Worm (Caenorhabditis elegans) whole organism, young adult: ENCODE measurements around the gene csn-3.

Source experiments
- T07F8.4 ChIP-seq: sonication (generic microtip); optimal IDR thresholded peaks from 2 replicates; lab custom pipeline; 2016; ENCODE audit warnings: mild to moderate bottlenecking, missing genetic modification characterization, moderate library complexity, missing compliant biosample characterization
- aptf-2 ChIP-seq: fragments of 200-800 bp; sonication (Bioruptor generic); conservative IDR thresholded peaks from 2 replicates; pipeline ENCODE4 v1.3.6; 2022; ENCODE audit warnings: missing genetic modification reagents, missing genetic modification characterization, missing compliant biosample characterization
- let-526 ChIP-seq: fragments of 200-800 bp; sonication (Bioruptor generic); IDR thresholded peaks from 2 replicates; pipeline ENCODE4 v1.3.6; 2022; ENCODE audit warnings: missing genetic modification reagents, missing genetic modification characterization, missing compliant biosample characterization
- madf-6 ChIP-seq: fragments of 200-800 bp; sonication (Bioruptor generic); IDR thresholded peaks from 2 replicates; pipeline ENCODE4 v1.3.6; 2022; ENCODE audit warnings: missing genetic modification reagents, missing genetic modification characterization, missing compliant biosample characterization
- nfyb-1 ChIP-seq: fragments of 200-800 bp; sonication (Bioruptor generic); IDR thresholded peaks from 2 replicates; pipeline ENCODE4 v1.3.6; 2022; ENCODE audit warnings: missing genetic modification reagents, missing genetic modification characterization, missing compliant biosample characterization
- snpc-4 ChIP-seq, 5 experiments: fragments of 150-350 bp in 1 of 5; sonication (generic microtip) in 4 of 5; optimal IDR thresholded peaks; 2 replicates each; lab custom pipeline; 2014 to 2018; ENCODE audit warnings: missing genetic modification characterization in 5 of 5, missing biosample characterization in 3 of 5, antibody characterized with exemption in 2 of 5, mild to moderate bottlenecking in 2 of 5, missing compliant biosample characterization in 2 of 5, missing genotype in 2 of 5, moderate library complexity in 2 of 5, missing genetic modification reagents in 1 of 5
- unc-62 ChIP-seq: fragments of 150-350 bp; optimal IDR thresholded peaks from 2 replicates; lab custom pipeline; 2014; ENCODE audit warnings: missing biosample characterization, missing genetic modification reagents, missing genetic modification characterization

ce11 chrIV:162530-162929 is 32.0 kb upstream of the csn-3 start, which contains the start of gene Y38C1AA.6:
- TF ChIP-seq aptf-2 (no peak), let-526 (no peak), madf-6 (GFP tag; lab: Robert Waterston, UW) (no peak), unc-62 (GFP tag; lab: Kevin White, UChicago) (no peak), snpc-4 (GFP tag; optimal IDR thresholded peaks at IDR 0.05; lab: Kevin White, UChicago) (no peak), snpc-4 (tag; optimal IDR thresholded peaks at IDR 0.05; lab: Kevin White, UChicago) (no peak), nfyb-1 (GFP tag; lab: Robert Waterston, UW) (no peak), T07F8.4 (tag; lab: Kevin White, UChicago) (no peak)
